Worm (Caenorhabditis elegans) whole organism, L3 larva: ENCODE data around the gene epic-2.

ENCODE experiments used
- R02D3.7 ChIP-seq: fragments of 150-350 bp; optimal IDR thresholded peaks from 2 replicates; lab custom pipeline; 2014; ENCODE audit warnings: missing biosample characterization, missing genetic modification characterization
- ZK546.5 ChIP-seq: sonication (generic microtip); optimal IDR thresholded peaks from 2 replicates; lab custom pipeline; 2017; ENCODE audit warnings: missing biosample characterization, missing genetic modification characterization
- aly-2 ChIP-seq: fragments of 150-350 bp; optimal IDR thresholded peaks from 2 replicates; lab custom pipeline; 2014; ENCODE audit warnings: missing biosample characterization, missing genetic modification characterization
- ama-1 ChIP-seq: fragments of 150-350 bp; optimal IDR thresholded peaks from 2 replicates; lab custom pipeline; 2018
- ceh-16 ChIP-seq: sonication (generic microtip); optimal IDR thresholded peaks from 2 replicates; lab custom pipeline; 2017; ENCODE audit warnings: missing biosample characterization, missing genetic modification characterization
- ceh-28 ChIP-seq: fragments of 150-350 bp; optimal IDR thresholded peaks from 2 replicates; lab custom pipeline; 2014; ENCODE audit warnings: missing biosample characterization, missing genetic modification reagents, missing genetic modification characterization
- ceh-82 ChIP-seq: fragments of 150-350 bp; optimal IDR thresholded peaks from 2 replicates; lab custom pipeline; 2014; ENCODE audit warnings: missing biosample characterization, missing genetic modification characterization
- ceh-9 ChIP-seq: sonication (generic microtip); optimal IDR thresholded peaks from 2 replicates; lab custom pipeline; 2018; ENCODE audit warnings: missing biosample characterization, missing genetic modification characterization
- daf-12 ChIP-seq: fragments of 150-350 bp; optimal IDR thresholded peaks from 2 replicates; lab custom pipeline; 2014; ENCODE audit warnings: missing biosample characterization, missing genetic modification reagents, missing genetic modification characterization
- egl-27 ChIP-seq: sonication (generic microtip); optimal IDR thresholded peaks from 4 replicates; lab custom pipeline; 2017; ENCODE audit warnings: missing biosample characterization, missing genetic modification reagents, missing genetic modification characterization
- egl-5 ChIP-seq: fragments of 150-350 bp; optimal IDR thresholded peaks from 2 replicates; lab custom pipeline; 2017; ENCODE audit warnings: missing biosample characterization, missing genetic modification reagents, missing genetic modification characterization, inconsistent platforms
- elt-1 ChIP-seq: fragments of 150-350 bp; optimal IDR thresholded peaks from 2 replicates; lab custom pipeline; 2014; ENCODE audit warnings: missing biosample characterization, missing genetic modification characterization
- elt-2 ChIP-seq: sonication (generic microtip); optimal IDR thresholded peaks from 2 replicates; lab custom pipeline; 2016; ENCODE audit warnings: missing genetic modification reagents, mild to moderate bottlenecking, missing genetic modification characterization, missing compliant biosample characterization
- elt-3 ChIP-seq, 3 experiments: fragments of 150-350 bp in 1 of 3; sonication (generic microtip) in 2 of 3; optimal IDR thresholded peaks; 2 replicates in 2 of 3; 4 replicates in 1 of 3; lab custom pipeline; 2014 to 2017; ENCODE audit warnings: missing biosample characterization in 3 of 3, missing genetic modification characterization in 3 of 3
- eor-1 ChIP-seq, 2 experiments: fragments of 150-350 bp; optimal IDR thresholded peaks; 2 replicates each; lab custom pipeline; 2014 to 2018; ENCODE audit warnings: missing biosample characterization in 2 of 2, missing genetic modification characterization in 2 of 2
- fkh-10 ChIP-seq: sonication (generic microtip); optimal IDR thresholded peaks from 2 replicates; lab custom pipeline; 2017; ENCODE audit warnings: missing biosample characterization, missing genetic modification reagents, missing genetic modification characterization
- fkh-2 ChIP-seq: fragments of 150-350 bp; optimal IDR thresholded peaks from 2 replicates; lab custom pipeline; 2014; ENCODE audit warnings: missing biosample characterization, missing genetic modification reagents, missing genetic modification characterization
- fos-1 ChIP-seq: fragments of 150-350 bp; optimal IDR thresholded peaks from 2 replicates; lab custom pipeline; 2014; ENCODE audit warnings: missing biosample characterization, missing genetic modification characterization
- hmg-11 ChIP-seq: sonication (generic microtip); optimal IDR thresholded peaks from 2 replicates; lab custom pipeline; 2016; ENCODE audit warnings: missing genetic modification characterization, missing compliant biosample characterization
- jun-1 ChIP-seq: fragments of 150-350 bp; optimal IDR thresholded peaks from 2 replicates; lab custom pipeline; 2014; ENCODE audit warnings: missing biosample characterization, missing genetic modification reagents, missing genetic modification characterization
- lin-15B ChIP-seq: fragments of 150-350 bp; optimal IDR thresholded peaks from 2 replicates; lab custom pipeline; 2014; ENCODE audit warnings: missing biosample characterization, missing genetic modification characterization
- lin-39 ChIP-seq: fragments of 150-350 bp; optimal IDR thresholded peaks from 2 replicates; lab custom pipeline; 2018; ENCODE audit warnings: missing biosample characterization, missing genetic modification reagents, missing genetic modification characterization
- lsy-12 ChIP-seq: sonication (generic microtip); optimal IDR thresholded peaks from 2 replicates; lab custom pipeline; 2016; ENCODE audit warnings: mild to moderate bottlenecking, missing genetic modification characterization, missing compliant biosample characterization
- mdl-1 ChIP-seq: fragments of 150-350 bp; optimal IDR thresholded peaks from 2 replicates; lab custom pipeline; 2014; ENCODE audit warnings: missing biosample characterization, missing genetic modification characterization
- mml-1 ChIP-seq: fragments of 150-350 bp; sonication (generic microtip); optimal IDR thresholded peaks from 3 replicates; lab custom pipeline; 2014; ENCODE audit warnings: missing biosample characterization, missing genetic modification characterization
- nfya-1 ChIP-seq: sonication (generic microtip); optimal IDR thresholded peaks from 2 replicates; lab custom pipeline; 2017; ENCODE audit warnings: missing genetic modification characterization, mild to moderate bottlenecking, missing compliant biosample characterization, antibody characterized with exemption, moderate library complexity; ENCODE audit not compliant: insufficient read depth
- nhr-11 ChIP-seq: fragments of 150-350 bp; optimal IDR thresholded peaks from 2 replicates; lab custom pipeline; 2014; ENCODE audit warnings: missing biosample characterization, missing genetic modification characterization
- nhr-12 ChIP-seq: fragments of 150-350 bp; optimal IDR thresholded peaks from 2 replicates; lab custom pipeline; 2014; ENCODE audit warnings: missing biosample characterization, missing genetic modification characterization
- nhr-23 ChIP-seq: fragments of 150-350 bp; optimal IDR thresholded peaks from 2 replicates; lab custom pipeline; 2014; ENCODE audit warnings: missing biosample characterization, missing genetic modification reagents, missing genetic modification characterization
- nhr-237 ChIP-seq: fragments of 150-350 bp; optimal IDR thresholded peaks from 2 replicates; lab custom pipeline; 2014; ENCODE audit warnings: missing biosample characterization, missing genetic modification characterization
- nhr-25 ChIP-seq: sonication (generic microtip); optimal IDR thresholded peaks from 2 replicates; lab custom pipeline; 2017; ENCODE audit warnings: missing biosample characterization, missing genetic modification characterization
- nhr-28 ChIP-seq: fragments of 150-350 bp; optimal IDR thresholded peaks from 2 replicates; lab custom pipeline; 2014; ENCODE audit warnings: missing biosample characterization, missing genetic modification characterization
- nhr-43 ChIP-seq: sonication (generic microtip); optimal IDR thresholded peaks from 2 replicates; lab custom pipeline; 2016; ENCODE audit warnings: mild to moderate bottlenecking, missing genetic modification characterization, missing compliant biosample characterization; ENCODE audit not compliant: poor library complexity, severe bottlenecking
- nhr-67 ChIP-seq: fragments of 150-350 bp; optimal IDR thresholded peaks from 2 replicates; lab custom pipeline; 2014; ENCODE audit warnings: missing biosample characterization, missing genetic modification characterization
- nhr-76 ChIP-seq: fragments of 150-350 bp; sonication (generic microtip); optimal IDR thresholded peaks from 5 replicates; lab custom pipeline; 2014; ENCODE audit warnings: missing biosample characterization, missing genetic modification characterization
- nhr-77 ChIP-seq: fragments of 150-350 bp; optimal IDR thresholded peaks from 2 replicates; lab custom pipeline; 2014; ENCODE audit warnings: missing biosample characterization, missing genetic modification characterization
- pha-4 ChIP-seq: fragments of 150-350 bp; optimal IDR thresholded peaks from 2 replicates; lab custom pipeline; 2014; ENCODE audit warnings: missing biosample characterization, missing genetic modification reagents, missing genetic modification characterization
- pqm-1 ChIP-seq: fragments of 150-350 bp; optimal IDR thresholded peaks from 2 replicates; lab custom pipeline; 2017; ENCODE audit warnings: missing biosample characterization, missing genetic modification characterization, inconsistent platforms
- sea-2 ChIP-seq: fragments of 150-350 bp; sonication (generic microtip); optimal IDR thresholded peaks from 4 replicates; lab custom pipeline; 2014; ENCODE audit warnings: missing biosample characterization, missing genetic modification reagents, missing genetic modification characterization
- skn-1 ChIP-seq: fragments of 150-350 bp; optimal IDR thresholded peaks from 2 replicates; lab custom pipeline; 2014; ENCODE audit warnings: missing biosample characterization, missing genetic modification characterization
- snpc-4 ChIP-seq: fragments of 150-350 bp; optimal IDR thresholded peaks from 2 replicates; lab custom pipeline; 2014; ENCODE audit warnings: missing biosample characterization, missing genetic modification characterization
- tbx-2 ChIP-seq: sonication (generic microtip); optimal IDR thresholded peaks from 2 replicates; lab custom pipeline; 2016; ENCODE audit warnings: mild to moderate bottlenecking, missing genetic modification characterization, missing compliant biosample characterization
- unc-39 ChIP-seq: sonication (generic microtip); optimal IDR thresholded peaks from 4 replicates; lab custom pipeline; 2017; ENCODE audit warnings: missing biosample characterization, missing genetic modification characterization
- unc-62 ChIP-seq: fragments of 150-350 bp; sonication (generic microtip); optimal IDR thresholded peaks from 4 replicates; lab custom pipeline; 2014; ENCODE audit warnings: missing biosample characterization, missing genetic modification reagents, missing genetic modification characterization
- zag-1 ChIP-seq: fragments of 150-350 bp; optimal IDR thresholded peaks from 2 replicates; lab custom pipeline; 2014; ENCODE audit warnings: missing biosample characterization, missing genetic modification characterization
- ztf-11 ChIP-seq: fragments of 150-350 bp; optimal IDR thresholded peaks from 2 replicates; lab custom pipeline; 2014; ENCODE audit warnings: missing biosample characterization, missing genetic modification characterization
- ztf-4 ChIP-seq: fragments of 150-350 bp; optimal IDR thresholded peaks from 2 replicates; lab custom pipeline; 2014; ENCODE audit warnings: missing biosample characterization, missing genetic modification characterization

Gene epic-2

DNA sequence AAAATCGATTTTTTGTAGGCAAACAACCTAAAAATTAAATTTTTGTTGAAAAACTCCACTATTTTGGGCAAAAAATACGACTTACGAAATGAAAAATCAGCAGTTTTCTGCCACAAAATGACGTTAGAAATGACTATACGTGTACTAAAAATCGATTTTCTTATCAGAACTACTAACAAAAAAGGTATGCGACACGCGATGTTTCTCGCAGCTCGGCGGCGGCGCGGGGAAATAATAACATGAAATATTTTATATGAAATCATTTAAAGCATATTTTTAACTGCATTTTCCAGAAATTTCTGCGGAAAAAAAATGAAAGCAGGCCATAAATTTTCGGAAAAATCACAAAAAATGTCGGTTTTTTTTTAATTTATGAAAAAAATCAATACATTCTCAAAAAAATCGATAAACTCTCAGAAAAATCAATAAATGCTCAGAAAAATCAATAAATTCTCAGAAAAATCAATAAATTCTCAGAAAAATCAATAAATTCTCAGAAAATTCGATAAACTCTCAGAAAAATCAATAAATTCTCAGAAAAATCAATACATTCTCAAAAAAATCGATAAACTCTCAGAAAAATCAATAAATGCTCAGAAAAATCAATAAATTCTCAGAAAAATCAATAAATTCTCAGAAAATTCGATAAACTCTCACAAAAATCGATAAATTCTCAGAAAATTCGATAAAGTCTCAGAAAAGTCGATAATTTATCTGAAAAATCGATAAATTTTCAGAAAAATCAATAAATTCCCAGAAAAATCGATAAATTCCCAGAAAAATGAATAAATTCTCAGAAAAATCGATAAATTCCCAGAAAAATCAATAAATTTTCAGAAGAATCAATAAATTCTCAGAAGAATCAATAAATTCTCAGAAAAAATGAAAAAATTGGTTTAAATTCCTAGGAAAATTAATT, 19.8 kb downstream of the epic-2 start, which contains the start of gene ptpn-22:
Gene ptpn-22 (minus strand): TSS at position 158 of the 919 bp plus-strand sequence.
- TF ChIP-seq lsy-12 (tag; lab: Kevin White, UChicago): no peak
- TF ChIP-seq fos-1 (tag; lab: Kevin White, UChicago): no peak
- TF ChIP-seq elt-1 (tag; lab: Kevin White, UChicago): no peak
- TF ChIP-seq elt-2 (tag; lab: Kevin White, UChicago): peak; percentile 13
- peak; percentile 96 for TF ChIP-seq ceh-28 (tag; lab: Kevin White, UChicago)
- TF ChIP-seq sea-2 (GFP tag; lab: Kevin White, UChicago): no peak

DNA sequence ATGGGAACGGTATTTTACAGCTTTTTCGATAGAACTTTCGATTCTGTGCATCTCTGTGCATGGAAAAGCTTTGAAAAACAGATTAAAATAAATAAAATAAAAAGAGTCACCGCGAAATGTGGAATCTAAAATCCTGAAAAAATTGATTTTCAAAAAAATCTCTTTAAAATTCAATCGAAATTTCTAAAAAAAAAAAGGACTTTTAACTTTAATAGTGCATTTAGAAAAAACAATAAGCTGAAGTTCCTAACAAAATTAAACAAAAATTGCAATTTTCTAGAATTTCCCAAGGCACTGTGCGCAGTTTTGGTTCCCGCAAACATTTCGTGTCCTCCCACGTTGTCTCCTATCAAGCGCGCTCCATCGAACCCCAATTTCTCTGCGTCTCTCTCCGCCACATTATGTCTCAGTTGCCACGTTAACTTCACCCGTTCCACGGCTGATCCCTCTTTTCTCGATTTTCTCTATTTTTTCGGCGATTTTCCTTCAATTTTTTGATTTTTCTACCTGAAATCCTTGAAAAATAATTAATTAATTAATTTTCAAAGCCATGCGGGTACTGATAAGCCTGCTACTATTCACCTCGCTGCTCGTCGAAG, 25.0 kb downstream of the epic-2 start, which contains the start of the genes Y41D4A.6 and Y41D4A.4:
Gene Y41D4A.6 (minus strand): TSS at position 51 of the 599 bp plus-strand sequence.
Gene Y41D4A.4 (plus strand): TSS at position 549 of the 599 bp plus-strand sequence.
- no peak for TF ChIP-seq nhr-11 (tag; lab: Kevin White, UChicago)
- TF ChIP-seq tbx-2: no peak
- TF ChIP-seq nhr-23 (tag; lab: Kevin White, UChicago): peak; percentile 50
- no peak for TF ChIP-seq elt-1 (tag; lab: Kevin White, UChicago)
- no peak for TF ChIP-seq nhr-237 (tag; lab: Kevin White, UChicago)
- no peak for TF ChIP-seq fos-1 (tag; lab: Kevin White, UChicago)
- TF ChIP-seq egl-5 (tag; lab: Kevin White, UChicago): peak; percentile 15
- no peak for TF ChIP-seq nhr-67 (tag; lab: Kevin White, UChicago)
- TF ChIP-seq nhr-25 (tag; lab: Kevin White, UChicago): peak; percentile 56
- no peak for TF ChIP-seq nhr-28
- peak; percentile 52 for TF ChIP-seq aly-2 (tag; lab: Kevin White, UChicago)
- peak; percentile 71 for TF ChIP-seq nhr-43
- no peak for TF ChIP-seq ceh-9 (tag; lab: Kevin White, UChicago)
- no peak for TF ChIP-seq zag-1 (tag; lab: Kevin White, UChicago)
- TF ChIP-seq ztf-4 (tag; lab: Kevin White, UChicago): no peak
- no peak for TF ChIP-seq ZK546.5 (tag; lab: Kevin White, UChicago)
- peak; percentile 76 for TF ChIP-seq nfya-1 (tag; lab: Kevin White, UChicago)
- no peak for TF ChIP-seq mdl-1
- TF ChIP-seq skn-1 (tag; lab: Kevin White, UChicago): no peak
- no peak for TF ChIP-seq ama-1
- no peak for TF ChIP-seq nhr-12 (tag; lab: Kevin White, UChicago)
- peak; percentile 70 for TF ChIP-seq lsy-12 (tag; lab: Kevin White, UChicago)
- TF ChIP-seq ceh-16 (tag; lab: Kevin White, UChicago): no peak
- peak; percentile 37 for TF ChIP-seq pqm-1 (tag; lab: Kevin White, UChicago)
- TF ChIP-seq hmg-11: peak; percentile 81
- TF ChIP-seq R02D3.7: peak; percentile 57
- no peak for TF ChIP-seq nhr-76 (tag; lab: Kevin White, UChicago)
- TF ChIP-seq daf-12 (tag; lab: Kevin White, UChicago): no peak
- TF ChIP-seq unc-62 (GFP tag; lab: Kevin White, UChicago): no peak
- no peak for TF ChIP-seq eor-1 (tag; optimal IDR thresholded peaks at IDR 0.05; lab: Kevin White, UChicago)
- TF ChIP-seq ztf-11 (tag; lab: Kevin White, UChicago): no peak
- TF ChIP-seq lin-39 (tag; lab: Kevin White, UChicago): peak; percentile 69
- TF ChIP-seq fkh-10 (GFP tag; lab: Kevin White, UChicago): peak; percentile 48
- no peak for TF ChIP-seq nhr-77 (tag; lab: Kevin White, UChicago)
- TF ChIP-seq sea-2 (GFP tag; lab: Kevin White, UChicago): no peak
- no peak for TF ChIP-seq unc-39 (tag; lab: Kevin White, UChicago)
- peak; percentile 90 for TF ChIP-seq lin-15B
- peak; percentile 82 for TF ChIP-seq pha-4
- no peak for TF ChIP-seq mml-1
- TF ChIP-seq egl-27 (tag; lab: Kevin White, UChicago): no peak
- no peak for TF ChIP-seq elt-3 (tag; optimal IDR thresholded peaks at IDR 0.05; lab: Kevin White, UChicago)
- TF ChIP-seq ceh-82: peak; percentile 38
- peak; percentile 62 for TF ChIP-seq elt-2 (tag; lab: Kevin White, UChicago)
- peak; percentile 37 for TF ChIP-seq snpc-4 (tag; lab: Kevin White, UChicago)
- TF ChIP-seq fkh-2 (tag; lab: Kevin White, UChicago): no peak
- peak; percentile 46 for TF ChIP-seq ceh-28 (tag; lab: Kevin White, UChicago)
- TF ChIP-seq jun-1 (tag; lab: Kevin White, UChicago): peak; percentile 33
